In genomic region chrIV:6622142-6622541, ce11 we compare ENCODE assay signal across 2 worm cellular contexts.
TF ChIP-seq lines count a peak whose summit lies in the region.

No protein-coding gene starts in this region.

TF ChIP-seq in whole organism, L1 larva, 84 proteins besides CTCF, POLR2A, EP300 and RAD21 (continued from another document):
- TF ChIP-seq rnt-1 (tag; optimal IDR thresholded peaks at IDR 0.05; lab: Kevin White, UChicago) (no peak), lin-39 (tag; optimal IDR thresholded peaks at IDR 0.05; lab: Kevin White, UChicago) (no peak), Y116A8C.19 (tag; optimal IDR thresholded peaks at IDR 0.05; lab: Kevin White, UChicago; ENCODE audit: borderline replicate concordance) (no peak), dsc-1 (tag; optimal IDR thresholded peaks at IDR 0.05; lab: Kevin White, UChicago) (no peak), efl-1 (optimal IDR thresholded peaks at IDR 0.05; lab: Kevin White, UChicago) (peak; percentile 13 to 17), efl-1 (GFP tag; optimal IDR thresholded peaks at IDR 0.05 in 1 of 2; lab: Kevin White, UChicago) (peak; percentile 20 to 91), skn-1 (tag; optimal IDR thresholded peaks at IDR 0.05; lab: Kevin White, UChicago) (peak; percentile 77), zip-4 (GFP tag; optimal IDR thresholded peaks at IDR 0.05; lab: Kevin White, UChicago) (peak; percentile 85), egl-27 (tag; optimal IDR thresholded peaks at IDR 0.05; lab: Kevin White, UChicago) (no peak), snu-23 (GFP tag; optimal IDR thresholded peaks at IDR 0.05; lab: Kevin White, UChicago) (peak; percentile 43), swsn-7 (tag; optimal IDR thresholded peaks at IDR 0.05; lab: Kevin White, UChicago) (no peak), ceh-90 (tag; optimal IDR thresholded peaks at IDR 0.05; lab: Kevin White, UChicago) (no peak), pqm-1 (tag; optimal IDR thresholded peaks at IDR 0.05; lab: Kevin White, UChicago) (no peak), blmp-1 (tag; optimal IDR thresholded peaks at IDR 0.05; lab: Kevin White, UChicago) (peak; percentile 46), C34B4.2 (tag; optimal IDR thresholded peaks at IDR 0.05; lab: Kevin White, UChicago) (no peak), ces-1 (GFP tag; optimal IDR thresholded peaks at IDR 0.05; lab: Kevin White, UChicago) (no peak), nhr-237 (tag; optimal IDR thresholded peaks at IDR 0.05; lab: Kevin White, UChicago) (peak; percentile 17), nhr-47 (tag; optimal IDR thresholded peaks at IDR 0.05; lab: Kevin White, UChicago) (no peak), lin-14 (GFP tag; optimal IDR thresholded peaks at IDR 0.05; lab: Kevin White, UChicago) (peak; percentile 94), F16B12.6 (tag; optimal IDR thresholded peaks at IDR 0.05; lab: Kevin White, UChicago) (no peak), tbx-2 (tag; optimal IDR thresholded peaks at IDR 0.05; lab: Kevin White, UChicago) (peak; percentile 15), unc-30 (tag; optimal IDR thresholded peaks at IDR 0.05; lab: Kevin White, UChicago) (no peak), ceh-88 (GFP tag; IDR thresholded peaks at IDR 0.05; lab: Robert Waterston, UW) (no peak), aly-2 (tag; optimal IDR thresholded peaks at IDR 0.05; lab: Kevin White, UChicago) (no peak)

TF ChIP-seq in whole organism, L2 larva, 48 proteins besides CTCF, POLR2A, EP300 and RAD21 (continued from another document):
- no peak for TF ChIP-seq aly-2 (tag; optimal IDR thresholded peaks at IDR 0.05; lab: Kevin White, UChicago)
- TF ChIP-seq nhr-25 (tag; optimal IDR thresholded peaks at IDR 0.05; lab: Kevin White, UChicago) = peak; percentile 35
- TF ChIP-seq lin-11 (tag; optimal IDR thresholded peaks at IDR 0.05; lab: Kevin White, UChicago) = no peak
- peak; percentile 66 for TF ChIP-seq fos-1 (tag; optimal IDR thresholded peaks at IDR 0.05; lab: Kevin White, UChicago)
- no peak for TF ChIP-seq lin-39 (tag; optimal IDR thresholded peaks at IDR 0.05; lab: Kevin White, UChicago)
- no peak for TF ChIP-seq elt-1 (tag; optimal IDR thresholded peaks at IDR 0.05; lab: Kevin White, UChicago)
- no peak for TF ChIP-seq nhr-237 (tag; optimal IDR thresholded peaks at IDR 0.05; lab: Kevin White, UChicago)
TF ChIP-seq in whole organism, L2 larva: peak in this region for 6.
